Fruit fly (Drosophila melanogaster): ENCODE results near the gene Lmx1a.

- no peak for TF ChIP-seq Myc (optimal IDR thresholded peaks at IDR 0.05)
- TF ChIP-seq Abd-B (GFP tag; optimal IDR thresholded peaks at IDR 0.05) = no peak
- TF ChIP-seq psq (GFP tag; optimal IDR thresholded peaks at IDR 0.05) = no peak
- no peak for TF ChIP-seq OdsH (GFP tag; optimal IDR thresholded peaks at IDR 0.05)
- no peak for TF ChIP-seq br (GFP tag; optimal IDR thresholded peaks at IDR 0.05)
- TF ChIP-seq Sp1 (GFP tag; optimal IDR thresholded peaks at IDR 0.05) = no peak
Observed at dm6 chr3L:12294602-12295001, 34.4 kb upstream of the Lmx1a start.

Measured in whole organism, wandering third instar larva.